Worm (Caenorhabditis elegans): ENCODE measurements around the gene col-37.

DNA sequence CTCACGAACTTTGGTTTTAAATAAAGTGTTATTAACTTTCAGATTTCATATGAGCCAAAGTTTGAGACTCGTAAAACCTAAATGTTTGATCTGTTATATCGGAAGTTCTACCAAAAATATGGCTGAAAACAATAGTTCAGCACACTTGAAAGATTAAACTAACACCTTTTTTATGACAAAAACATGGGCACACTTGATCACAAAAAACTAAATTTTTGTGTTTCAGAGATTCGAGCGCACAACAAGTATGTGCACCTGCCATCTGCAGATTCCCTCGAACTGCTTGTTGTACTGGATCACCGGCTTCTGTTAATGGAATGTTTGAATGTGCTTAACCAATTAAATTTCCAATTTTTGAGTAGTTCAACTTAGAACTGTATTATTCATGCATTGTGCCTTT lies 13.8 kb downstream of the col-37 start:
- TF ChIP-seq mml-1 (tag; optimal IDR thresholded peaks at IDR 0.05) (no peak), ceh-9 (tag; optimal IDR thresholded peaks at IDR 0.05) (no peak), egl-27 (tag; optimal IDR thresholded peaks at IDR 0.05) (no peak), ama-1 (optimal IDR thresholded peaks at IDR 0.05) (no peak), ceh-28 (tag; optimal IDR thresholded peaks at IDR 0.05) (no peak), lin-15B (tag; optimal IDR thresholded peaks at IDR 0.05) (no peak), lin-39 (tag; optimal IDR thresholded peaks at IDR 0.05) (no peak), nhr-237 (tag; optimal IDR thresholded peaks at IDR 0.05) (no peak), fkh-10 (GFP tag; optimal IDR thresholded peaks at IDR 0.05) (no peak), ztf-4 (tag; optimal IDR thresholded peaks at IDR 0.05) (no peak), daf-12 (tag; optimal IDR thresholded peaks at IDR 0.05) (no peak)

Measured in whole organism, L3 larva.